Fruit fly (Drosophila melanogaster) whole organism, embryonic: Measurements from ENCODE around the gene unc-119.
A peak's percentile ranks its signal among the peaks of the same experiment; 100 is the strongest.

Source experiments
- Adf1 ChIP-seq: fragments of 200-800 bp; sonication (Bioruptor generic); IDR thresholded peaks from 2 replicates; pipeline ENCODE4 v1.3.6; 2022; ENCODE audit warnings: missing biosample characterization, missing genetic modification characterization
- Asciz ChIP-seq: fragments of 200-800 bp; sonication (Bioruptor generic); optimal IDR thresholded peaks from 2 replicates; lab custom pipeline; 2017; ENCODE audit warnings: missing biosample characterization, mild to moderate bottlenecking, missing genetic modification characterization, missing genetic modification reagents
- Bdp1 ChIP-seq: fragments of 200-800 bp; sonication (Bioruptor generic); optimal IDR thresholded peaks from 3 replicates; lab custom pipeline; 2016; ENCODE audit warnings: missing biosample characterization, missing genetic modification characterization
- Bgb ChIP-seq: fragments of 200-800 bp; sonication (Bioruptor generic); IDR thresholded peaks from 2 replicates; pipeline ENCODE4 v1.3.6; 2022; ENCODE audit warnings: missing biosample characterization, missing genetic modification characterization; ENCODE audit not compliant: partially characterized antibody
- Blimp-1 ChIP-seq: fragments of 200-800 bp; sonication (Bioruptor generic); optimal IDR thresholded peaks from 3 replicates; lab custom pipeline; 2018; ENCODE audit warnings: missing biosample characterization, missing genetic modification characterization, mild to moderate bottlenecking, moderate library complexity, missing genetic modification reagents
- CG10209 ChIP-seq: fragments of 200-800 bp; sonication (Bioruptor generic); optimal IDR thresholded peaks from 3 replicates; lab custom pipeline; 2017; ENCODE audit warnings: missing biosample characterization, mild to moderate bottlenecking, missing genetic modification characterization, missing genetic modification reagents
- CG10431 ChIP-seq: fragments of 200-800 bp; sonication (Bioruptor generic); optimal IDR thresholded peaks from 3 replicates; lab custom pipeline; 2018; ENCODE audit warnings: missing biosample characterization, mild to moderate bottlenecking, missing genetic modification characterization
- CG10979 ChIP-seq: fragments of 200-800 bp; sonication (Bioruptor generic); optimal IDR thresholded peaks from 2 replicates; lab custom pipeline; 2018; ENCODE audit warnings: missing biosample characterization, mild to moderate bottlenecking, missing genetic modification characterization, moderate library complexity
- CG12071 ChIP-seq: fragments of 200-800 bp; sonication (Bioruptor generic); optimal IDR thresholded peaks from 3 replicates; lab custom pipeline; 2018; ENCODE audit warnings: missing biosample characterization, mild to moderate bottlenecking, missing genetic modification characterization
- CG12769 ChIP-seq: fragments of 200-800 bp; sonication (Bioruptor generic); optimal IDR thresholded peaks from 2 replicates; lab custom pipeline; 2019; ENCODE audit warnings: missing biosample characterization, mild to moderate bottlenecking, missing genetic modification characterization, moderate library complexity
- CG13123 ChIP-seq: fragments of 200-800 bp; sonication (Bioruptor generic); optimal IDR thresholded peaks from 2 replicates; lab custom pipeline; 2016; ENCODE audit warnings: missing biosample characterization, missing genetic modification characterization
- CG1603 ChIP-seq: fragments of 200-800 bp; sonication (Bioruptor generic); optimal IDR thresholded peaks from 2 replicates; lab custom pipeline; 2019; ENCODE audit warnings: missing biosample characterization, mild to moderate bottlenecking, missing genetic modification characterization, moderate library complexity
- CG2116 ChIP-seq: fragments of 200-800 bp; sonication (Bioruptor generic); optimal IDR thresholded peaks from 3 replicates; lab custom pipeline; 2018; ENCODE audit warnings: missing biosample characterization, mild to moderate bottlenecking, missing genetic modification characterization
- CG2678 ChIP-seq: fragments of 200-800 bp; sonication (Bioruptor generic); optimal IDR thresholded peaks from 3 replicates; lab custom pipeline; 2019; ENCODE audit warnings: missing biosample characterization, mild to moderate bottlenecking, missing genetic modification characterization, moderate library complexity
- CG30431 ChIP-seq: fragments of 200-800 bp; sonication (Bioruptor generic); optimal IDR thresholded peaks from 2 replicates; lab custom pipeline; 2017; ENCODE audit warnings: missing biosample characterization, missing genetic modification characterization
- CG3065 ChIP-seq: fragments of 200-800 bp; sonication (Bioruptor generic); optimal IDR thresholded peaks from 2 replicates; lab custom pipeline; 2016; ENCODE audit warnings: missing biosample characterization, missing genetic modification characterization
- CG31441 ChIP-seq: fragments of 200-800 bp; sonication (Bioruptor generic); IDR thresholded peaks from 2 replicates; pipeline ENCODE4 v1.3.6; 2022; ENCODE audit warnings: missing biosample characterization, missing genetic modification characterization
- CG7745 ChIP-seq: fragments of 200-800 bp; sonication (Bioruptor generic); optimal IDR thresholded peaks from 2 replicates; lab custom pipeline; 2018; ENCODE audit warnings: missing biosample characterization, mild to moderate bottlenecking, missing genetic modification characterization, moderate library complexity
- CG7963 ChIP-seq: fragments of 200-800 bp; sonication (Bioruptor generic); IDR thresholded peaks from 3 replicates; pipeline ENCODE4 v1.3.6; 2022; ENCODE audit warnings: missing biosample characterization, missing genetic modification characterization; ENCODE audit not compliant: partially characterized antibody
- CG8290 ChIP-seq, 3 experiments: fragments of 200-800 bp; sonication (Bioruptor generic); optimal IDR thresholded peaks; 2 replicates each; lab custom pipeline; 2016 to 2019; ENCODE audit warnings: missing biosample characterization in 3 of 3, missing genetic modification characterization in 3 of 3, mild to moderate bottlenecking in 2 of 3, moderate library complexity in 1 of 3
- CG8359 ChIP-seq: fragments of 200-800 bp; sonication (Bioruptor generic); optimal IDR thresholded peaks from 2 replicates; lab custom pipeline; 2017; ENCODE audit warnings: missing biosample characterization, mild to moderate bottlenecking, missing genetic modification characterization, borderline replicate concordance
- Chrac-16 ChIP-seq: fragments of 200-800 bp; sonication (Bioruptor generic); optimal IDR thresholded peaks from 3 replicates; lab custom pipeline; 2016; ENCODE audit warnings: missing biosample characterization, missing genetic modification characterization
- Dad ChIP-seq: fragments of 200-800 bp; sonication (Bioruptor generic); optimal IDR thresholded peaks from 3 replicates; lab custom pipeline; 2016; ENCODE audit warnings: missing biosample characterization, missing genetic modification characterization
- H2.0 ChIP-seq: fragments of 200-800 bp; sonication (Bioruptor generic); IDR thresholded peaks from 2 replicates; pipeline ENCODE4 v1.3.6; 2022; ENCODE audit warnings: missing biosample characterization, missing genetic modification characterization
- Hmr ChIP-seq: fragments of 200-800 bp; sonication (Bioruptor generic); optimal IDR thresholded peaks from 3 replicates; lab custom pipeline; 2017; ENCODE audit warnings: mild to moderate bottlenecking, missing biosample characterization, missing genetic modification reagents, missing genetic modification characterization
- Hr78 ChIP-seq, 2 experiments: fragments of 200-800 bp in 1 of 2; fragments of >200 bp in 1 of 2; sonication (Bioruptor generic) in 1 of 2; optimal IDR thresholded peaks; 2 replicates each; lab custom pipeline; 2017 to 2019; ENCODE audit warnings: missing biosample characterization in 2 of 2, missing genetic modification characterization in 2 of 2, mild to moderate bottlenecking in 1 of 2, moderate library complexity in 1 of 2
- aop ChIP-seq: fragments of 200-800 bp; sonication (Bioruptor generic); IDR thresholded peaks from 2 replicates; pipeline ENCODE4 v1.3.6; 2022; ENCODE audit warnings: missing biosample characterization, missing genetic modification characterization
- az2 ChIP-seq: fragments of 200-800 bp; sonication (Bioruptor generic); optimal IDR thresholded peaks from 3 replicates; lab custom pipeline; 2016; ENCODE audit warnings: missing biosample characterization, missing genetic modification characterization
- bsh ChIP-seq, 2 experiments: fragments of 200-800 bp; sonication (Bioruptor generic); optimal IDR thresholded peaks; 2 replicates each; lab custom pipeline; 2017 to 2018; ENCODE audit warnings: mild to moderate bottlenecking in 2 of 2, missing biosample characterization in 2 of 2, missing genetic modification characterization in 2 of 2, moderate library complexity in 1 of 2
- cas ChIP-seq: fragments of 200-800 bp; sonication (Bioruptor generic); IDR thresholded peaks from 2 replicates; pipeline ENCODE4 v1.3.6; 2022; ENCODE audit warnings: missing biosample characterization, missing genetic modification characterization
- da ChIP-seq: fragments of 200-800 bp; sonication (Bioruptor generic); optimal IDR thresholded peaks from 2 replicates; lab custom pipeline; 2016; ENCODE audit warnings: missing biosample characterization, missing genetic modification characterization
- dan ChIP-seq: fragments of 200-800 bp; sonication (Bioruptor generic); IDR thresholded peaks from 2 replicates; pipeline ENCODE4 v1.3.6; 2022; ENCODE audit warnings: missing biosample characterization, missing genetic modification characterization
- gcm ChIP-seq: fragments of 200-800 bp; sonication (Bioruptor generic); optimal IDR thresholded peaks from 2 replicates; lab custom pipeline; 2019; ENCODE audit warnings: missing biosample characterization, mild to moderate bottlenecking, missing genetic modification characterization, moderate library complexity
- gsb-n ChIP-seq: fragments of 200-800 bp; sonication (Bioruptor generic); optimal IDR thresholded peaks from 3 replicates; lab custom pipeline; 2018; ENCODE audit warnings: missing biosample characterization, mild to moderate bottlenecking, missing genetic modification characterization
- jing ChIP-seq: fragments of 200-800 bp; sonication (Bioruptor generic); optimal IDR thresholded peaks from 2 replicates; lab custom pipeline; 2018; ENCODE audit warnings: missing biosample characterization, mild to moderate bottlenecking, missing genetic modification characterization
- jumu ChIP-seq: fragments of 200-800 bp; sonication (Bioruptor generic); optimal IDR thresholded peaks from 3 replicates; lab custom pipeline; 2016; ENCODE audit warnings: missing biosample characterization, missing genetic modification characterization
- kni ChIP-seq: fragments of 200-800 bp; sonication (Bioruptor generic); optimal IDR thresholded peaks from 3 replicates; lab custom pipeline; 2017; ENCODE audit warnings: mild to moderate bottlenecking, missing biosample characterization, missing genetic modification reagents, missing genetic modification characterization
- lmd ChIP-seq: fragments of 200-800 bp; sonication (Bioruptor generic); IDR thresholded peaks from 2 replicates; pipeline ENCODE4 v1.3.6; 2022; ENCODE audit warnings: missing biosample characterization, missing genetic modification characterization
- lov ChIP-seq, 2 experiments: fragments of 200-800 bp in 1 of 2; fragments of >200 bp in 1 of 2; sonication (Bioruptor generic) in 1 of 2; IDR thresholded peaks in 1 of 2; optimal IDR thresholded peaks in 1 of 2; 2 replicates in 1 of 2; 3 replicates in 1 of 2; pipeline versions ENCODE4 v1.3.6 to Lab custom; 2017 to 2022; ENCODE audit warnings: missing biosample characterization in 1 of 2, missing genetic modification characterization in 1 of 2
- mam ChIP-seq: fragments of 200-800 bp; sonication (Bioruptor generic); optimal IDR thresholded peaks from 3 replicates; lab custom pipeline; 2016; ENCODE audit warnings: missing biosample characterization, missing genetic modification characterization
- pnt ChIP-seq: fragments of 200-800 bp; sonication (Bioruptor generic); optimal IDR thresholded peaks from 3 replicates; lab custom pipeline; 2016; ENCODE audit warnings: missing biosample characterization, missing genetic modification characterization
- sc ChIP-seq, 3 experiments: fragments of >200 bp in 2 of 3; fragments of 200-800 bp in 1 of 3; sonication (Bioruptor generic) in 1 of 3; optimal IDR thresholded peaks; 2 replicates in 2 of 3; 3 replicates in 1 of 3; lab custom pipeline; 2017; ENCODE audit warnings: mild to moderate bottlenecking in 1 of 3, missing biosample characterization in 1 of 3, missing genetic modification characterization in 1 of 3, missing genetic modification reagents in 1 of 3
- toy ChIP-seq: fragments of 200-800 bp; sonication (Bioruptor generic); IDR thresholded peaks from 2 replicates; pipeline ENCODE4 v1.3.6; 2022; ENCODE audit warnings: missing biosample characterization, missing genetic modification characterization
- trem ChIP-seq: fragments of 200-800 bp; optimal IDR thresholded peaks from 3 replicates; lab custom pipeline; 2019; ENCODE audit warnings: missing biosample characterization, mild to moderate bottlenecking, missing genetic modification characterization, moderate library complexity
- ttk ChIP-seq: fragments of 200-800 bp; sonication (Bioruptor generic); IDR thresholded peaks from 2 replicates; pipeline ENCODE4 v2.1.2; 2022; ENCODE audit warnings: missing biosample characterization, missing genetic modification characterization
- twi ChIP-seq: fragments of 200-800 bp; optimal IDR thresholded peaks from 2 replicates; lab custom pipeline; 2019; ENCODE audit warnings: missing biosample characterization, mild to moderate bottlenecking, missing genetic modification characterization, moderate library complexity
- usp ChIP-seq: fragments of >200 bp; optimal IDR thresholded peaks from 2 replicates; lab custom pipeline; 2017; ENCODE audit warnings: missing biosample characterization, missing genetic modification characterization

The unc-119 gene

DNA sequence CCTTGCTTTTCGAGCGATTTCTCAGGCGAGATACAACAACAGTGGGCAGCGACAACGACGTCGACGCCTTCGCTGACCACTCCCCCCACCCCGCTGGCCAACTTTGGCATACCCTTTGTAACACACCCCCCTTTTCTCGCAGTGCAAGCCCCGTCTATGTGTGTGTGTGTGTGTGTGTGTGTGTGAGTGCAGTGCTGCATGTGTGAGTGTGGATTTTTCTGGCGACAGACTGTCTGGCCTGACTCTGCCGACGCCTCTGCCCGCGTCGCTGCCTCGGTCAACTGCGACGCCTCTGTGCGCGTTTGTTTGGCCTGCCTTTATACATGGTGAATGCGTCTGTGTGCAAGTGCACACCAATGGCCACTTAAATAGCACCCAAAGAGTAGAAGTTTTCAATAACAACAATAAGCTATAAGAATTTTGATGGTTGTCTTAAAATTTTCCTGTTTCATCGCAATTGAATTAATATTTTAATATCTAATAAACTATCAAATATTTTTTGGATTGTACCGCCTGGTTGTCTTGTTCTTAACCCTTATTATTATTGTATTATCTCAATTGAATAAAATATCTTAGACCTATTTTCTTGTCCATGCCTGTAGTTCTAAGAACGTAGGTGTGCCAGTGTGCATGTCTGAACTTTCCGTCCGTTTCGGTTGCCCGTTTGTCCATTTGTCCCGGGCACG is 2.9 kb upstream of the unc-119 start (continued):
- TF ChIP-seq CG1603 (tag; lab: Kevin White, UChicago) (peak; percentile 7), lmd (GFP tag; lab: Robert Waterston, UW) (peak; percentile 85), gcm (GFP tag; lab: Kevin White, UChicago) (peak; percentile 96), twi (tag; lab: Kevin White, UChicago) (peak; percentile 91), CG31441 (GFP tag; lab: Robert Waterston, UW) (peak; percentile 87), lov (optimal IDR thresholded peaks at IDR 0.05; lab: Kevin White, UChicago) (no peak), lov (GFP tag; IDR thresholded peaks at IDR 0.05; lab: Robert Waterston, UW) (peak; percentile 78; the same call in 2 of the 3 replicates), dan (no peak), Hr78 (GFP tag; optimal IDR thresholded peaks at IDR 0.05; lab: Kevin White, UChicago) (peak in 1 of 2 experiments; percentile 92), CG10431 (GFP tag; lab: Kevin White, UChicago) (peak; percentile 96), CG10979 (tag; lab: Kevin White, UChicago) (peak; percentile 97), Hmr (GFP tag; lab: Kevin White, UChicago) (peak; percentile 80), Bgb (no peak), jumu (peak; percentile 7), Blimp-1 (GFP tag; lab: Kevin White, UChicago) (peak; percentile 93), Asciz (GFP tag; lab: Kevin White, UChicago) (peak; percentile 96), CG12071 (GFP tag; lab: Kevin White, UChicago) (peak; percentile 68), CG7745 (peak; percentile 24), cas (GFP tag; lab: Robert Waterston, UW) (no peak), gsb-n (tag; lab: Kevin White, UChicago) (peak; percentile 94), Chrac-16 (GFP tag; lab: Kevin White, UChicago) (peak; percentile 54), jing (GFP tag; lab: Kevin White, UChicago) (peak; percentile 69), kni (GFP tag; lab: Kevin White, UChicago) (peak; percentile 85), Bdp1 (GFP tag; lab: Kevin White, UChicago) (peak; percentile 7), CG3065 (GFP tag; lab: Kevin White, UChicago) (peak; percentile 38), az2 (GFP tag; lab: Kevin White, UChicago) (peak; percentile 89), CG8290 (GFP tag; optimal IDR thresholded peaks at IDR 0.05; lab: Kevin White, UChicago) (peak; percentile 79), CG8290 (tag; optimal IDR thresholded peaks at IDR 0.05; lab: Kevin White, UChicago) (peak in 1 of 2 experiments; percentile 80), CG30431 (GFP tag; lab: Kevin White, UChicago) (peak; percentile 81), CG13123 (GFP tag; lab: Kevin White, UChicago) (peak; percentile 29), ttk (GFP tag; lab: Robert Waterston, UW) (peak; percentile 82), CG10209 (GFP tag; lab: Kevin White, UChicago) (peak; percentile 89), CG2678 (peak; percentile 95), usp (GFP tag; lab: Kevin White, UChicago) (no peak), bsh (GFP tag; optimal IDR thresholded peaks at IDR 0.05; lab: Kevin White, UChicago) (peak; percentile 67 to 97), CG2116 (GFP tag; lab: Kevin White, UChicago) (peak; percentile 57), Dad (GFP tag; lab: Kevin White, UChicago) (no peak), CG12769 (tag; lab: Kevin White, UChicago) (peak; percentile 7), trem (tag; lab: Kevin White, UChicago) (peak; percentile 94), sc (optimal IDR thresholded peaks at IDR 0.05; lab: Kevin White, UChicago) (no peak), sc (GFP tag; optimal IDR thresholded peaks at IDR 0.05; lab: Kevin White, UChicago) (peak; percentile 90), toy (GFP tag; lab: Robert Waterston, UW) (no peak), mam (GFP tag; lab: Kevin White, UChicago) (no peak), CG8359 (GFP tag; lab: Kevin White, UChicago) (peak; percentile 83), CG7963 (GFP tag; lab: Robert Waterston, UW) (no peak), pnt (peak; percentile 17), aop (GFP tag; lab: Robert Waterston, UW) (peak; percentile 53; the same call in 1 of the 2 replicates), Adf1 (peak; percentile 84), da (GFP tag; lab: Kevin White, UChicago) (no peak), H2.0 (GFP tag; lab: Robert Waterston, UW) (peak; percentile 82)
